Worm (Caenorhabditis elegans) whole organism, L2 larva: Measurements from ENCODE around the gene F22B7.9.

Source experiments
- ama-1 ChIP-seq: fragments of 150-350 bp; optimal IDR thresholded peaks from 2 replicates; lab custom pipeline; 2018; ENCODE audit warnings: inconsistent platforms
- nhr-77 ChIP-seq: fragments of 150-350 bp; optimal IDR thresholded peaks from 2 replicates; lab custom pipeline; 2014; ENCODE audit warnings: missing biosample characterization, missing genetic modification characterization
- sma-3 ChIP-seq: sonication (generic microtip); optimal IDR thresholded peaks from 2 replicates; lab custom pipeline; 2016; ENCODE audit warnings: missing genetic modification reagents, missing genetic modification characterization, missing compliant biosample characterization
- snpc-4 ChIP-seq: fragments of 150-350 bp; optimal IDR thresholded peaks from 2 replicates; lab custom pipeline; 2014; ENCODE audit warnings: missing biosample characterization, missing genetic modification characterization

ce11 chrIII:8653875-8654386 lies at the start of gene F22B7.9:
- TF ChIP-seq nhr-77: no peak
- TF ChIP-seq snpc-4: no peak
- TF ChIP-seq sma-3 (GFP tag; lab: Kevin White, UChicago): peak; percentile 1
- peak; percentile 86 for TF ChIP-seq ama-1 (lab: Kevin White, UChicago)
